Worm (Caenorhabditis elegans) whole organism, L3 larva: Measurements from ENCODE around the gene ckb-3.

ENCODE experiments used
- aly-2 ChIP-seq: fragments of 150-350 bp; optimal IDR thresholded peaks from 2 replicates; lab custom pipeline; 2014; ENCODE audit warnings: missing biosample characterization, missing genetic modification characterization
- ceh-28 ChIP-seq: fragments of 150-350 bp; optimal IDR thresholded peaks from 2 replicates; lab custom pipeline; 2014; ENCODE audit warnings: missing biosample characterization, missing genetic modification reagents, missing genetic modification characterization
- elt-2 ChIP-seq: sonication (generic microtip); optimal IDR thresholded peaks from 2 replicates; lab custom pipeline; 2016; ENCODE audit warnings: missing genetic modification reagents, mild to moderate bottlenecking, missing genetic modification characterization, missing compliant biosample characterization
- nhr-11 ChIP-seq: fragments of 150-350 bp; optimal IDR thresholded peaks from 2 replicates; lab custom pipeline; 2014; ENCODE audit warnings: missing biosample characterization, missing genetic modification characterization
- unc-62 ChIP-seq: fragments of 150-350 bp; sonication (generic microtip); optimal IDR thresholded peaks from 4 replicates; lab custom pipeline; 2014; ENCODE audit warnings: missing biosample characterization, missing genetic modification reagents, missing genetic modification characterization

ce11 chrIII:4321399-4321798 is 49.3 kb upstream of the ckb-3 start, which contains the start of gene H38K22.7:
- TF ChIP-seq unc-62 (no peak), elt-2 (tag; lab: Kevin White, UChicago) (no peak), ceh-28 (tag; lab: Kevin White, UChicago) (no peak), nhr-11 (tag; lab: Kevin White, UChicago) (no peak), aly-2 (no peak)
